Fruit fly (Drosophila melanogaster) whole organism, embryonic: Measurements from ENCODE around the gene Or85a.

Experiments
- Aef1 ChIP-seq: fragments of 200-800 bp; sonication (Bioruptor generic); IDR thresholded peaks from 3 replicates; pipeline ENCODE4 v1.3.6; 2022; ENCODE audit warnings: missing biosample characterization, missing genetic modification characterization
- CG10147 ChIP-seq: fragments of 200-800 bp; sonication (Bioruptor generic); optimal IDR thresholded peaks from 2 replicates; lab custom pipeline; 2019; ENCODE audit warnings: missing biosample characterization, mild to moderate bottlenecking, missing genetic modification characterization, moderate library complexity
- CG10543 ChIP-seq: fragments of 200-800 bp; sonication (Bioruptor generic); optimal IDR thresholded peaks from 3 replicates; lab custom pipeline; 2017; ENCODE audit warnings: missing biosample characterization, mild to moderate bottlenecking, missing genetic modification characterization, moderate library complexity
- CG10959 ChIP-seq: fragments of 200-800 bp; sonication (Bioruptor generic); IDR thresholded peaks from 2 replicates; pipeline ENCODE4 v1.3.6; 2022; ENCODE audit warnings: missing biosample characterization, missing genetic modification characterization
- CG11247 ChIP-seq: fragments of 200-800 bp; sonication (Bioruptor generic); IDR thresholded peaks from 2 replicates; pipeline ENCODE4 v1.3.6; 2022; ENCODE audit warnings: missing biosample characterization, missing genetic modification characterization
- CG11560 ChIP-seq: fragments of 200-800 bp; sonication (Bioruptor generic); IDR thresholded peaks from 3 replicates; pipeline ENCODE4 v1.3.6; 2022; ENCODE audit warnings: missing biosample characterization, missing genetic modification characterization
- CG12744 ChIP-seq: fragments of 200-800 bp; sonication (Bioruptor generic); optimal IDR thresholded peaks from 2 replicates; lab custom pipeline; 2016; ENCODE audit warnings: missing biosample characterization, missing genetic modification characterization
- CG12942 ChIP-seq: fragments of 200-800 bp; sonication (Bioruptor generic); optimal IDR thresholded peaks from 3 replicates; lab custom pipeline; 2016; ENCODE audit warnings: missing biosample characterization, missing genetic modification characterization
- CG13123 ChIP-seq: fragments of 200-800 bp; sonication (Bioruptor generic); optimal IDR thresholded peaks from 2 replicates; lab custom pipeline; 2016; ENCODE audit warnings: missing biosample characterization, missing genetic modification characterization
- CG13624 ChIP-seq: fragments of 200-800 bp; sonication (Bioruptor generic); optimal IDR thresholded peaks from 2 replicates; lab custom pipeline; 2016; ENCODE audit warnings: missing biosample characterization, missing genetic modification characterization
- CG16813 ChIP-seq: fragments of 200-800 bp; sonication (Bioruptor generic); IDR thresholded peaks from 3 replicates; pipeline ENCODE4 v1.3.6; 2022; ENCODE audit warnings: missing biosample characterization, missing genetic modification characterization; ENCODE audit not compliant: partially characterized antibody
- CG17912 ChIP-seq: fragments of 200-800 bp; sonication (Bioruptor generic); optimal IDR thresholded peaks from 2 replicates; lab custom pipeline; 2018; ENCODE audit warnings: missing biosample characterization, mild to moderate bottlenecking, missing genetic modification characterization
- CG31365 ChIP-seq: fragments of 200-800 bp; sonication (Bioruptor generic); optimal IDR thresholded peaks from 2 replicates; lab custom pipeline; 2018; ENCODE audit warnings: missing biosample characterization, mild to moderate bottlenecking, missing genetic modification characterization
- CG3407 ChIP-seq: fragments of 200-800 bp; sonication (Bioruptor generic); optimal IDR thresholded peaks from 2 replicates; lab custom pipeline; 2018; ENCODE audit warnings: missing biosample characterization, mild to moderate bottlenecking, missing genetic modification characterization
- CG34376 ChIP-seq: fragments of 200-800 bp; sonication (Bioruptor generic); optimal IDR thresholded peaks from 2 replicates; lab custom pipeline; 2018; ENCODE audit warnings: missing biosample characterization, mild to moderate bottlenecking, missing genetic modification characterization
- CG3726 ChIP-seq: fragments of 200-800 bp; sonication (Bioruptor generic); IDR thresholded peaks from 3 replicates; pipeline ENCODE4, ENCODE4 v1.3.6; 2022; ENCODE audit warnings: missing biosample characterization, missing genetic modification characterization
- CG42726 ChIP-seq: fragments of 200-800 bp; sonication (Bioruptor generic); IDR thresholded peaks from 2 replicates; pipeline ENCODE4 v1.3.6; 2022; ENCODE audit warnings: missing biosample characterization, missing genetic modification characterization; ENCODE audit not compliant: partially characterized antibody
- CG6654 ChIP-seq: fragments of 200-800 bp; sonication (Bioruptor generic); optimal IDR thresholded peaks from 2 replicates; lab custom pipeline; 2017; ENCODE audit warnings: missing biosample characterization, mild to moderate bottlenecking, missing genetic modification characterization
- CG7839 ChIP-seq: fragments of 200-800 bp; sonication (Bioruptor generic); optimal IDR thresholded peaks from 3 replicates; lab custom pipeline; 2018; ENCODE audit warnings: missing biosample characterization, mild to moderate bottlenecking, missing genetic modification characterization, moderate library complexity
- CG9932 ChIP-seq: fragments of 200-800 bp; sonication (Bioruptor generic); IDR thresholded peaks from 2 replicates; pipeline ENCODE4 v1.3.6; 2022; ENCODE audit warnings: missing biosample characterization, missing genetic modification characterization
- Dad ChIP-seq: fragments of 200-800 bp; sonication (Bioruptor generic); optimal IDR thresholded peaks from 3 replicates; lab custom pipeline; 2016; ENCODE audit warnings: missing biosample characterization, missing genetic modification characterization
- Ets65A ChIP-seq: fragments of 200-800 bp; sonication (Bioruptor generic); peaks from one replicate; lab custom pipeline; 2016; ENCODE audit warnings: missing biosample characterization, missing genetic modification characterization
- Fer3 ChIP-seq: fragments of 200-800 bp; sonication (Bioruptor generic); optimal IDR thresholded peaks from 2 replicates; lab custom pipeline; 2018; ENCODE audit warnings: missing biosample characterization, mild to moderate bottlenecking, missing genetic modification characterization, moderate library complexity
- H15 ChIP-seq: fragments of 200-800 bp; sonication (Bioruptor generic); IDR thresholded peaks from 3 replicates; pipeline ENCODE4 v1.3.6; 2022; ENCODE audit warnings: missing biosample characterization, missing genetic modification characterization
- MBD-R2 ChIP-seq: fragments of 200-800 bp; sonication (Bioruptor generic); IDR thresholded peaks from 2 replicates; pipeline ENCODE4 v1.3.6; 2022; ENCODE audit warnings: missing biosample characterization, missing genetic modification characterization
- Nf-YC ChIP-seq: fragments of 200-800 bp; optimal IDR thresholded peaks from 3 replicates; lab custom pipeline; 2019; ENCODE audit warnings: missing biosample characterization, mild to moderate bottlenecking, missing genetic modification characterization, moderate library complexity
- Opbp ChIP-seq: fragments of 200-800 bp; sonication (Bioruptor generic); IDR thresholded peaks from 3 replicates; pipeline ENCODE4 v1.3.6; 2022; ENCODE audit warnings: missing biosample characterization, missing genetic modification characterization; ENCODE audit not compliant: partially characterized antibody
- Rfx ChIP-seq: fragments of 200-800 bp; sonication (Bioruptor generic); IDR thresholded peaks from 2 replicates; pipeline ENCODE4 v1.3.6; 2022; ENCODE audit warnings: missing biosample characterization, missing genetic modification characterization
- ab ChIP-seq: fragments of 200-800 bp; sonication (Bioruptor generic); optimal IDR thresholded peaks from 2 replicates; lab custom pipeline; 2016; ENCODE audit warnings: missing biosample characterization, missing genetic modification characterization
- amos ChIP-seq: fragments of 200-800 bp; sonication (Bioruptor generic); IDR thresholded peaks from 2 replicates; pipeline ENCODE4 v1.3.6; 2022; ENCODE audit warnings: missing biosample characterization, missing genetic modification characterization; ENCODE audit not compliant: partially characterized antibody
- crol ChIP-seq: fragments of 200-800 bp; sonication (Bioruptor generic); IDR thresholded peaks from 2 replicates; pipeline ENCODE4 v1.3.6; 2022; ENCODE audit warnings: missing biosample characterization, missing genetic modification characterization
- exex ChIP-seq: fragments of 200-800 bp; sonication (Bioruptor generic); optimal IDR thresholded peaks from 4 replicates; lab custom pipeline; 2018; ENCODE audit warnings: missing biosample characterization, mild to moderate bottlenecking, missing genetic modification characterization, moderate library complexity
- gem ChIP-seq: fragments of 200-800 bp; sonication (Bioruptor generic); optimal IDR thresholded peaks from 2 replicates; lab custom pipeline; 2019; ENCODE audit warnings: missing biosample characterization, mild to moderate bottlenecking, missing genetic modification characterization, moderate library complexity
- grau ChIP-seq: fragments of 200-800 bp; optimal IDR thresholded peaks from 3 replicates; lab custom pipeline; 2019; ENCODE audit warnings: missing biosample characterization, mild to moderate bottlenecking, missing genetic modification characterization, moderate library complexity
- hb ChIP-seq: fragments of 200-800 bp; sonication (Bioruptor generic); IDR thresholded peaks from 3 replicates; pipeline ENCODE4 v1.3.6; 2022; ENCODE audit warnings: missing biosample characterization, missing genetic modification characterization; ENCODE audit not compliant: partially characterized antibody
- inv ChIP-seq: fragments of 200-800 bp; sonication (Bioruptor generic); IDR thresholded peaks from 2 replicates; pipeline ENCODE4 v1.3.6; 2022; ENCODE audit warnings: missing biosample characterization, missing genetic modification characterization; ENCODE audit not compliant: partially characterized antibody
- jumu ChIP-seq: fragments of 200-800 bp; sonication (Bioruptor generic); optimal IDR thresholded peaks from 3 replicates; lab custom pipeline; 2016; ENCODE audit warnings: missing biosample characterization, missing genetic modification characterization
- knrl ChIP-seq: fragments of 200-800 bp; sonication (Bioruptor generic); IDR thresholded peaks from 3 replicates; pipeline ENCODE4 v1.3.6; 2022; ENCODE audit warnings: missing biosample characterization, missing genetic modification characterization; ENCODE audit not compliant: partially characterized antibody
- pho ChIP-seq: fragments of 200-800 bp; sonication (Bioruptor generic); optimal IDR thresholded peaks from 2 replicates; lab custom pipeline; 2016; ENCODE audit warnings: missing biosample characterization, missing genetic modification characterization
- phol ChIP-seq: fragments of 200-800 bp; sonication (Bioruptor generic); optimal IDR thresholded peaks from 3 replicates; lab custom pipeline; 2018; ENCODE audit warnings: missing biosample characterization, mild to moderate bottlenecking, missing genetic modification characterization, moderate library complexity
- repo ChIP-seq: fragments of 200-800 bp; sonication (Bioruptor generic); optimal IDR thresholded peaks from 2 replicates; lab custom pipeline; 2016; ENCODE audit warnings: missing biosample characterization, missing genetic modification characterization
- sens-2 ChIP-seq: fragments of 200-800 bp; sonication (Bioruptor generic); IDR thresholded peaks from 2 replicates; pipeline ENCODE4 v1.3.6; 2022; ENCODE audit warnings: missing biosample characterization, missing genetic modification characterization
- shn ChIP-seq: fragments of 200-800 bp; sonication (Bioruptor generic); optimal IDR thresholded peaks from 3 replicates; lab custom pipeline; 2016; ENCODE audit warnings: missing biosample characterization, missing genetic modification characterization
- sna ChIP-seq: fragments of 200-800 bp; sonication (Bioruptor generic); IDR thresholded peaks from 2 replicates; pipeline ENCODE4 v1.3.6; 2022; ENCODE audit warnings: missing biosample characterization, missing genetic modification characterization; ENCODE audit not compliant: partially characterized antibody
- so ChIP-seq: fragments of 200-800 bp; sonication (Bioruptor generic); IDR thresholded peaks from 3 replicates; pipeline ENCODE4 v1.3.6; 2022; ENCODE audit warnings: missing biosample characterization, missing genetic modification characterization
- tll ChIP-seq, 2 experiments: fragments of 200-800 bp in 1 of 2; fragments of >200 bp in 1 of 2; sonication (Bioruptor generic) in 1 of 2; optimal IDR thresholded peaks; 2 replicates each; lab custom pipeline; 2017 to 2019; ENCODE audit warnings: missing biosample characterization in 2 of 2, missing genetic modification characterization in 2 of 2, mild to moderate bottlenecking in 1 of 2, moderate library complexity in 1 of 2
- tna ChIP-seq: fragments of 200-800 bp; sonication (Bioruptor generic); IDR thresholded peaks from 2 replicates; pipeline ENCODE4 v1.3.6; 2022; ENCODE audit warnings: missing biosample characterization, missing genetic modification characterization; ENCODE audit not compliant: partially characterized antibody
- ttk ChIP-seq: fragments of 200-800 bp; sonication (Bioruptor generic); IDR thresholded peaks from 2 replicates; pipeline ENCODE4 v2.1.2; 2022; ENCODE audit warnings: missing biosample characterization, missing genetic modification characterization
- unc-4 ChIP-seq: fragments of 200-800 bp; sonication (Bioruptor generic); IDR thresholded peaks from 2 replicates; pipeline ENCODE4 v1.3.6; 2022; ENCODE audit warnings: missing biosample characterization, missing genetic modification characterization; ENCODE audit not compliant: partially characterized antibody
- zfh1 ChIP-seq: fragments of 200-800 bp; sonication (Bioruptor generic); IDR thresholded peaks from 3 replicates; pipeline ENCODE4 v1.3.6; 2022; ENCODE audit warnings: missing biosample characterization, missing genetic modification characterization

Gene Or85a

DNA sequence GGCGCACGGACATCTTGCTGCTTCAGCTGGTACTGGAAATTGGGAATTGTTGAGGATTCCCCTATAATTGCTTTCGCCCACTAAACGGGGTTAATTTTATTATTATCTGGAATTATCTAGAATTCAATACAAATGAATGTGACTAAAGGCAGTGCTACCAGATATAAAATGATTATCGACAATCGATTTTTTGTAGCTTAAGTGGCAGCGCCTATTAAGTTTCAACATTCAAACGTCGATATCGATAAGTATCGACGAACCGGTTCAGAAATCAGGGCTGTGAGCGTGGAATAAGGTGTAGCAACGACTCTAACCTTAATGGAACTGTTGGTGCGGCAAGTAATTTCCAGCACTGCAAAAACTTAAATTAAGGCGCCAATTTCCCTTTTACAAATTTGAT is 16.4 kb upstream of the Or85a start, which contains the start of gene Sgt1 (continued):
- TF ChIP-seq CG3726 (GFP tag; lab: Robert Waterston, UW) (no peak), CG17912 (GFP tag; lab: Kevin White, UChicago) (peak; percentile 30), tll (GFP tag; optimal IDR thresholded peaks at IDR 0.05; lab: Kevin White, UChicago) (peak in 1 of 2 experiments; percentile 50), CG12942 (GFP tag; lab: Kevin White, UChicago) (peak; percentile 18), tna (GFP tag; lab: Robert Waterston, UW) (peak; percentile 85), Ets65A (GFP tag; lab: Kevin White, UChicago) (peak; percentile 95), CG10543 (GFP tag; lab: Kevin White, UChicago) (peak; percentile 19), pho (peak; percentile 66), so (GFP tag; lab: Robert Waterston, UW) (0 out of 3 replicates have a peak, but pooled peaks have one; percentile 24), crol (no peak), CG31365 (tag; lab: Kevin White, UChicago) (no peak), CG13624 (GFP tag; lab: Kevin White, UChicago) (peak; percentile 72), Nf-YC (tag; lab: Kevin White, UChicago) (peak; percentile 35), zfh1 (peak; percentile 44; the same call in 1 of the 3 replicates), Opbp (peak; percentile 82; the same call in 2 of the 3 replicates), ab (GFP tag; lab: Kevin White, UChicago) (peak; percentile 10), gem (no peak), hb (GFP tag; lab: Robert Waterston, UW) (peak; percentile 80), jumu (GFP tag; lab: Kevin White, UChicago) (peak; percentile 63), CG11247 (GFP tag; lab: Robert Waterston, UW) (peak; percentile 35; the same call in 1 of the 2 replicates), Aef1 (GFP tag; lab: Robert Waterston, UW) (0 out of 3 replicates have a peak, but pooled peaks have one; percentile 25), sna (GFP tag; lab: Robert Waterston, UW) (peak; percentile 81), grau (peak; percentile 36), CG11560 (tag; lab: Robert Waterston, UW) (peak; percentile 60; the same call in 2 of the 3 replicates), CG42726 (GFP tag; lab: Robert Waterston, UW) (peak; percentile 71), amos (GFP tag; lab: Robert Waterston, UW) (peak; percentile 85), inv (peak; percentile 67), CG34376 (GFP tag; lab: Kevin White, UChicago) (peak; percentile 78), Dad (GFP tag; lab: Kevin White, UChicago) (peak; percentile 45), Fer3 (tag; lab: Kevin White, UChicago) (peak; percentile 17), ttk (GFP tag; lab: Robert Waterston, UW) (no peak), repo (GFP tag; lab: Kevin White, UChicago) (peak; percentile 40), shn (peak; percentile 50), MBD-R2 (GFP tag; lab: Robert Waterston, UW) (peak; percentile 54), unc-4 (GFP tag; lab: Robert Waterston, UW) (peak; percentile 78), exex (tag; lab: Kevin White, UChicago) (peak; percentile 73), CG12744 (GFP tag; lab: Kevin White, UChicago) (peak; percentile 11), sens-2 (GFP tag; lab: Robert Waterston, UW) (no peak), CG16813 (GFP tag; lab: Robert Waterston, UW) (peak; percentile 81), CG9932 (peak; percentile 78), CG3407 (GFP tag; lab: Kevin White, UChicago) (no peak), H15 (no peak), phol (tag; lab: Kevin White, UChicago) (peak; percentile 69), CG10147 (GFP tag; lab: Kevin White, UChicago) (peak; percentile 7), CG6654 (GFP tag; lab: Kevin White, UChicago) (no peak), Rfx (GFP tag; lab: Robert Waterston, UW) (peak; percentile 74), knrl (GFP tag; lab: Robert Waterston, UW) (peak; percentile 74), CG10959 (GFP tag; lab: Robert Waterston, UW) (no peak), CG7839 (tag; lab: Kevin White, UChicago) (peak; percentile 33), CG13123 (GFP tag; lab: Kevin White, UChicago) (no peak)
